Fruit fly (Drosophila melanogaster): ENCODE measurements around the gene rictor.

dm6 chrX:19216671-19217070 is 44.4 kb downstream of the rictor start:
- TF ChIP-seq psq (optimal IDR thresholded peaks at IDR 0.05) (no peak), insv (optimal IDR thresholded peaks at IDR 0.05) (no peak), h (optimal IDR thresholded peaks at IDR 0.05) (no peak), Myc (optimal IDR thresholded peaks at IDR 0.05) (no peak)

All from Kc167 (cell line).